Worm (Caenorhabditis elegans) whole organism, L1 larva: ENCODE data around the gene K07C5.9.

ENCODE experiments used
- efl-1 ChIP-seq, 4 experiments: fragments of 150-350 bp; optimal IDR thresholded peaks in 3 of 4; peaks in 1 of 4; 1 replicate in 1 of 4; 2 replicates in 3 of 4; lab custom pipeline; 2014; ENCODE audit warnings: missing biosample characterization in 2 of 4, missing genetic modification characterization in 2 of 4, missing genetic modification reagents in 2 of 4
- lin-15B ChIP-seq: fragments of 150-350 bp; sonication (generic microtip); optimal IDR thresholded peaks from 3 replicates; lab custom pipeline; 2014; ENCODE audit warnings: missing biosample characterization, missing genetic modification characterization

DNA sequence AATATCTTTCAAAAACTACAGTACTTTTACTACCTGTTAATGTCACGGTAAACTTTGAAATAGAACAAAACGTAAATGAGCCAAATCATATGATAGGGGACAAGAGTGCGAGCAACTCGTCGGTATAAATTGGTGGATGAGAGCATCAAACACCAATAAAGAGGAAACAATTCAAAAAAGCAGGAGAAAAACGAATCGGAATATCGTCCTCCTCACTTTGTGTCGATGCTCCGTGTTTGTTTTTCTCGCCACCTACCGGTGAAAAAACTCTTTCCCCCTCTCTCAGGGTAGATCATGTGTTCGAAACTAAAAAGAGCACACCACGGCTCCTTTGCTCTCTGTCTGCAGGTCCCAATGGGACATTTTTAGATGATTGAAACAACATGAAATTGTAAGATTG is 21.9 kb downstream of the K07C5.9 start:
- TF ChIP-seq efl-1 (optimal IDR thresholded peaks at IDR 0.05; lab: Kevin White, UChicago) = no peak
- no peak for TF ChIP-seq efl-1 (GFP tag; optimal IDR thresholded peaks at IDR 0.05 in 1 of 2; lab: Kevin White, UChicago)
- TF ChIP-seq lin-15B (tag; lab: Kevin White, UChicago) = no peak
